Worm (Caenorhabditis elegans) whole organism, mixed stage, embryonic: ENCODE results near the gene K04C2.5.

Experiments used
- bed-3 ChIP-seq: fragments of 200-800 bp; sonication (Bioruptor generic); optimal IDR thresholded peaks from 3 replicates; lab custom pipeline; 2018; ENCODE audit warnings: mild to moderate bottlenecking, missing genetic modification characterization, moderate library complexity, missing compliant biosample characterization
- blmp-1 ChIP-seq: fragments of 150-350 bp; optimal IDR thresholded peaks from 2 replicates; lab custom pipeline; 2014; ENCODE audit warnings: missing biosample characterization, missing genetic modification characterization
- elt-1 ChIP-seq: sonication (generic microtip); optimal IDR thresholded peaks from 2 replicates; lab custom pipeline; 2017; ENCODE audit warnings: missing genetic modification characterization, mild to moderate bottlenecking, missing compliant biosample characterization, antibody characterized with exemption, moderate library complexity, borderline replicate concordance; ENCODE audit not compliant: insufficient read depth
- lin-13 ChIP-seq: fragments of 150-350 bp; optimal IDR thresholded peaks from 2 replicates; lab custom pipeline; 2014; ENCODE audit warnings: missing biosample characterization, missing genetic modification characterization
- mep-1 ChIP-seq: fragments of 150-350 bp; optimal IDR thresholded peaks from 2 replicates; lab custom pipeline; 2017; ENCODE audit warnings: missing biosample characterization, missing genetic modification reagents, missing genetic modification characterization, inconsistent platforms
- nhr-12 ChIP-seq: fragments of 150-350 bp; optimal IDR thresholded peaks from 2 replicates; lab custom pipeline; 2014; ENCODE audit warnings: missing biosample characterization, missing genetic modification characterization
- nhr-28 ChIP-seq: fragments of 150-350 bp; optimal IDR thresholded peaks from 2 replicates; lab custom pipeline; 2014; ENCODE audit warnings: missing biosample characterization, missing genetic modification characterization
- unc-120 ChIP-seq: sonication (generic microtip); optimal IDR thresholded peaks from 2 replicates; lab custom pipeline; 2017; ENCODE audit warnings: missing genetic modification characterization, missing compliant biosample characterization; ENCODE audit not compliant: poor library complexity, severe bottlenecking

DNA sequence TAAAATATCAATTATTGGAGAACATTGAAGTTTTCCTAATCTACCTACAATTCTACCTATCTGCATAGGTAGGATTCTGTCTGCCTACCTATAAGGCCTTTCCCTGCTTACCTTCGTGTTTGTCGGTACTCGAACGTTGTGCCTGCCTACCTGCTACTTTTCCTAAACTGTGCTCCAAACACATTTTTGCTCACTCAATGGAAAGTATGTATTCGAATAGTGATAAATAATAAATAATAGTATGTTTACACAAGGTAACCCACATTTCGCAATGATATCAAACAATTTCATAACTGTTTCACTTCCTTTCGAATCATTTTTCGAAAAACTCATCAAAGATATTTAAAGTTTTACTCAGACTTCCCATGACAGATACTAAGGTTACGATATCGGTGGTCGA, 48.1 kb upstream of the K04C2.5 start, which contains the start of gene F57B9.3:
- TF ChIP-seq unc-120 (tag; lab: Kevin White, UChicago): no peak
- TF ChIP-seq blmp-1 (tag; lab: Kevin White, UChicago): no peak
- no peak for TF ChIP-seq nhr-28 (tag; lab: Kevin White, UChicago)
- TF ChIP-seq lin-13 (tag; lab: Kevin White, UChicago): no peak
- TF ChIP-seq bed-3 (GFP tag; lab: Kevin White, UChicago): no peak
- no peak for TF ChIP-seq mep-1
- TF ChIP-seq elt-1 (tag; lab: Kevin White, UChicago): no peak
- TF ChIP-seq nhr-12 (tag; lab: Kevin White, UChicago): no peak
